Fruit fly (Drosophila melanogaster): ENCODE data around the gene sls.

Gene sls

dm6 chr3L:2004732-2005131 is 110.7 kb downstream of the sls start (continued):
- TF ChIP-seq ttk (GFP tag; IDR thresholded peaks at IDR 0.05): no peak
- no peak for TF ChIP-seq sisA (GFP tag; IDR thresholded peaks at IDR 0.05)
- TF ChIP-seq ro (GFP tag; IDR thresholded peaks at IDR 0.05): no peak
- TF ChIP-seq bcd (GFP tag; optimal IDR thresholded peaks at IDR 0.05): peak; percentile 30
- TF ChIP-seq CG16779 (GFP tag; IDR thresholded peaks at IDR 0.05): no peak
- no peak for TF ChIP-seq CG6765 (GFP tag; optimal IDR thresholded peaks at IDR 0.05)
- TF ChIP-seq Trl (optimal IDR thresholded peaks at IDR 0.05): no peak
- peak; percentile 1 for TF ChIP-seq Trl (GFP tag; optimal IDR thresholded peaks at IDR 0.05)
- no peak for TF ChIP-seq tll (GFP tag; optimal IDR thresholded peaks at IDR 0.05)
- TF ChIP-seq CG1233 (GFP tag; optimal IDR thresholded peaks at IDR 0.05): no peak
- no peak for TF ChIP-seq mirr (GFP tag; optimal IDR thresholded peaks at IDR 0.05)
- TF ChIP-seq slp2 (GFP tag; optimal IDR thresholded peaks at IDR 0.05): peak; percentile 6
- TF ChIP-seq tx (GFP tag; optimal IDR thresholded peaks at IDR 0.05): no peak
- no peak for TF ChIP-seq C15 (GFP tag; IDR thresholded peaks at IDR 0.05)
- TF ChIP-seq psq (GFP tag; optimal IDR thresholded peaks at IDR 0.05): no peak
- no peak for TF ChIP-seq zen2 (GFP tag; IDR thresholded peaks at IDR 0.05; ENCODE audit: partially characterized antibody)
- TF ChIP-seq Dref (GFP tag; IDR thresholded peaks at IDR 0.05): no peak
- TF ChIP-seq CG6654 (GFP tag; optimal IDR thresholded peaks at IDR 0.05): no peak
- TF ChIP-seq CG3281 (GFP tag; optimal IDR thresholded peaks at IDR 0.05): no peak
- no peak for TF ChIP-seq Adf1 (GFP tag; IDR thresholded peaks at IDR 0.05)
- TF ChIP-seq CG12942 (GFP tag; optimal IDR thresholded peaks at IDR 0.05): no peak
- no peak for TF ChIP-seq Dad (GFP tag; optimal IDR thresholded peaks at IDR 0.05)
- TF ChIP-seq CG15514 (GFP tag; optimal IDR thresholded peaks at IDR 0.05): peak; percentile 7
- no peak for TF ChIP-seq repo (GFP tag; optimal IDR thresholded peaks at IDR 0.05)
- TF ChIP-seq pita (GFP tag; optimal IDR thresholded peaks at IDR 0.05): no peak
- no peak for TF ChIP-seq usp (GFP tag; optimal IDR thresholded peaks at IDR 0.05)
- no peak for TF ChIP-seq pho (GFP tag; optimal IDR thresholded peaks at IDR 0.05)
- no peak for TF ChIP-seq toy (GFP tag; IDR thresholded peaks at IDR 0.05)
- TF ChIP-seq CG4404 (GFP tag; IDR thresholded peaks at IDR 0.05): no peak
- TF ChIP-seq Hey (tag; optimal IDR thresholded peaks at IDR 0.05): no peak
- no peak for TF ChIP-seq pb (GFP tag; optimal IDR thresholded peaks at IDR 0.05)
- TF ChIP-seq Doc3 (GFP tag; IDR thresholded peaks at IDR 0.05; ENCODE audit: partially characterized antibody): no peak
- no peak for TF ChIP-seq en (GFP tag; optimal IDR thresholded peaks at IDR 0.05)
- no peak for TF ChIP-seq HmgD (GFP tag; optimal IDR thresholded peaks at IDR 0.05)
